Fruit fly (Drosophila melanogaster) S2 (cell line): ENCODE measurements around the gene CG43362.

ENCODE experiments used
- CG8478 ChIP-seq: fragments of >200 bp; optimal IDR thresholded peaks from 2 replicates; lab custom pipeline; 2018
- CTCF ChIP-seq, 2 experiments: fragments of >200 bp; optimal IDR thresholded peaks; 2 replicates each; lab custom pipeline; 2018

- TF ChIP-seq CG8478 (lab: Kevin White, UChicago): no peak
- TF ChIP-seq CTCF (optimal IDR thresholded peaks at IDR 0.05; lab: Kevin White, UChicago): no peak
Measured at dm6 chr2L:18327007-18327406, 35.7 kb upstream of the CG43362 start.
